Fruit fly (Drosophila melanogaster) whole organism, adult: ENCODE measurements around the gene CG5883.

Source experiments
- CG14711 ChIP-seq: fragments of 200-800 bp; sonication (Bioruptor generic); optimal IDR thresholded peaks from 2 replicates; lab custom pipeline; 2018; ENCODE audit warnings: missing biosample characterization, mild to moderate bottlenecking, missing genetic modification characterization, moderate library complexity
- kay ChIP-seq: fragments of 200-800 bp; sonication (Bioruptor generic); peaks from one replicate; lab custom pipeline; 2016; ENCODE audit warnings: missing biosample characterization, missing genetic modification characterization, borderline replicate concordance

dm6 chr3L:11896756-11897155, 47.9 kb downstream of the CG5883 start:
- TF ChIP-seq kay (GFP tag; lab: Kevin White, UChicago) (no peak), CG14711 (no peak)
